Fruit fly (Drosophila melanogaster) whole organism, wandering third instar larva: ENCODE data around the gene vrs.

ENCODE experiments used
- Abd-B ChIP-seq: fragments of >200 bp; optimal IDR thresholded peaks from 2 replicates; lab custom pipeline; 2017; ENCODE audit warnings: missing biosample characterization, missing genetic modification characterization
- CG32264 ChIP-seq: fragments of 200-800 bp; sonication (Bioruptor generic); optimal IDR thresholded peaks from 2 replicates; lab custom pipeline; 2016; ENCODE audit warnings: missing biosample characterization, missing genetic modification characterization
- CG9705 ChIP-seq: fragments of 200-800 bp; sonication (Bioruptor generic); optimal IDR thresholded peaks from 2 replicates; lab custom pipeline; 2018; ENCODE audit warnings: missing biosample characterization, mild to moderate bottlenecking, missing genetic modification characterization
- CrebA ChIP-seq: fragments of 200-800 bp; sonication (Bioruptor generic); optimal IDR thresholded peaks from 2 replicates; lab custom pipeline; 2016; ENCODE audit warnings: missing biosample characterization, mild to moderate bottlenecking, missing genetic modification characterization, borderline replicate concordance
- GATAd ChIP-seq: sonication (Bioruptor generic); optimal IDR thresholded peaks from 2 replicates; lab custom pipeline; 2016; ENCODE audit warnings: missing biosample characterization, missing genetic modification characterization
- HLH106 ChIP-seq: fragments of 200-800 bp; optimal IDR thresholded peaks from 3 replicates; lab custom pipeline; 2019; ENCODE audit warnings: missing biosample characterization, mild to moderate bottlenecking, missing genetic modification characterization, moderate library complexity
- Hnf4 ChIP-seq: fragments of 200-800 bp; sonication (Bioruptor generic); optimal IDR thresholded peaks from 2 replicates; lab custom pipeline; 2016; ENCODE audit warnings: missing biosample characterization, mild to moderate bottlenecking, missing genetic modification characterization
- Hr78 ChIP-seq: fragments of >200 bp; optimal IDR thresholded peaks from 2 replicates; lab custom pipeline; 2017; ENCODE audit warnings: missing biosample characterization, missing genetic modification characterization
- Hr83 ChIP-seq: fragments of 200-300 bp; sonication (Bioruptor generic); optimal IDR thresholded peaks from 2 replicates; lab custom pipeline; 2016; ENCODE audit warnings: missing biosample characterization, mild to moderate bottlenecking, missing genetic modification characterization, moderate library complexity; ENCODE audit not compliant: poor library complexity, severe bottlenecking
- Jra ChIP-seq: sonication (Bioruptor generic); optimal IDR thresholded peaks from 2 replicates; lab custom pipeline; 2016; ENCODE audit warnings: missing biosample characterization, missing genetic modification characterization
- Mio ChIP-seq: sonication (Bioruptor generic); optimal IDR thresholded peaks from 2 replicates; lab custom pipeline; 2016; ENCODE audit warnings: missing biosample characterization, missing genetic modification characterization
- N ChIP-seq: fragments of >200 bp; optimal IDR thresholded peaks from 2 replicates; lab custom pipeline; 2018; ENCODE audit warnings: missing biosample characterization, missing external identifiers, missing genetic modification characterization
- OdsH ChIP-seq: fragments of 200-800 bp; sonication (Bioruptor generic); optimal IDR thresholded peaks from 2 replicates; lab custom pipeline; 2016; ENCODE audit warnings: missing biosample characterization, mild to moderate bottlenecking, missing genetic modification characterization
- Rel ChIP-seq, 2 experiments: fragments of 200-800 bp; sonication (Bioruptor generic) in 1 of 2; optimal IDR thresholded peaks; 2 replicates in 1 of 2; 3 replicates in 1 of 2; lab custom pipeline; 2016 to 2019; ENCODE audit warnings: mild to moderate bottlenecking in 2 of 2, missing biosample characterization in 2 of 2, missing genetic modification characterization in 2 of 2, moderate library complexity in 1 of 2
- Sp1 ChIP-seq: fragments of 200-800 bp; sonication (Bioruptor generic); optimal IDR thresholded peaks from 3 replicates; lab custom pipeline; 2019; ENCODE audit warnings: missing biosample characterization, mild to moderate bottlenecking, missing genetic modification characterization, moderate library complexity
- Vsx2 ChIP-seq: fragments of 200-300, 225-300 bp; sonication (Bioruptor generic); optimal IDR thresholded peaks from 2 replicates; lab custom pipeline; 2018; ENCODE audit warnings: missing biosample characterization, missing genetic modification characterization; ENCODE audit not compliant: partially characterized antibody
- brk ChIP-seq: fragments of 200-800 bp; sonication (Bioruptor generic); optimal IDR thresholded peaks from 2 replicates; lab custom pipeline; 2016; ENCODE audit warnings: missing biosample characterization, mild to moderate bottlenecking, missing genetic modification characterization
- dl ChIP-seq, 2 experiments: fragments of 175-275, 200-275 bp in 1 of 2; fragments of 200-275 bp in 1 of 2; sonication (Bioruptor generic); optimal IDR thresholded peaks; lab custom pipeline; 2018; ENCODE audit warnings: mild to moderate bottlenecking in 2 of 2, missing biosample characterization in 2 of 2, missing genetic modification characterization in 2 of 2, moderate library complexity in 2 of 2; ENCODE audit not compliant: partially characterized antibody in 2 of 2, insufficient read depth in 1 of 2
- dmrt93B ChIP-seq: fragments of 200-800 bp; sonication (Bioruptor generic); optimal IDR thresholded peaks from 2 replicates; lab custom pipeline; 2018; ENCODE audit warnings: missing biosample characterization, mild to moderate bottlenecking, missing genetic modification characterization
- dsf ChIP-seq: sonication (Bioruptor generic); optimal IDR thresholded peaks from 2 replicates; lab custom pipeline; 2016; ENCODE audit warnings: missing biosample characterization, missing genetic modification characterization, borderline replicate concordance
- ey ChIP-seq: fragments of 200-800 bp; sonication (Bioruptor generic); optimal IDR thresholded peaks from 2 replicates; lab custom pipeline; 2016; ENCODE audit warnings: missing biosample characterization, missing genetic modification characterization
- foxo ChIP-seq, 2 experiments: fragments of 200-800 bp; sonication (Bioruptor generic); optimal IDR thresholded peaks; 2 replicates in 1 of 2; 3 replicates in 1 of 2; lab custom pipeline; 2016 to 2017; ENCODE audit warnings: missing biosample characterization in 2 of 2, missing genetic modification characterization in 2 of 2
- fru ChIP-seq: fragments of 200-800 bp; sonication (Bioruptor generic); optimal IDR thresholded peaks from 3 replicates; lab custom pipeline; 2016; ENCODE audit warnings: missing biosample characterization, mild to moderate bottlenecking, missing genetic modification characterization
- h ChIP-seq: fragments of 200-800 bp; sonication (Bioruptor generic); optimal IDR thresholded peaks from 3 replicates; lab custom pipeline; 2016; ENCODE audit warnings: missing biosample characterization, mild to moderate bottlenecking, missing genetic modification characterization
- lola ChIP-seq: fragments of >200 bp; optimal IDR thresholded peaks from 2 replicates; lab custom pipeline; 2017; ENCODE audit warnings: missing biosample characterization, missing genetic modification characterization
- pan ChIP-seq: fragments of >200 bp; optimal IDR thresholded peaks from 2 replicates; lab custom pipeline; 2017
- psq ChIP-seq: fragments of 200-800 bp; sonication (Bioruptor generic); optimal IDR thresholded peaks from 3 replicates; lab custom pipeline; 2017; ENCODE audit warnings: missing biosample characterization, mild to moderate bottlenecking, missing genetic modification characterization, moderate library complexity
- rgr ChIP-seq: fragments of 200-800 bp; sonication (Bioruptor generic); optimal IDR thresholded peaks from 3 replicates; lab custom pipeline; 2016; ENCODE audit warnings: missing biosample characterization, mild to moderate bottlenecking, missing genetic modification characterization
- sage ChIP-seq: fragments of 200-800 bp; sonication (Bioruptor generic); optimal IDR thresholded peaks from 2 replicates; lab custom pipeline; 2016; ENCODE audit warnings: missing biosample characterization, mild to moderate bottlenecking, missing genetic modification characterization
- sv ChIP-seq: fragments of 200-800 bp; sonication (Bioruptor generic); optimal IDR thresholded peaks from 3 replicates; lab custom pipeline; 2016; ENCODE audit warnings: missing biosample characterization, missing genetic modification characterization
- tai ChIP-seq: sonication (Bioruptor generic); optimal IDR thresholded peaks from 2 replicates; lab custom pipeline; 2016; ENCODE audit warnings: missing biosample characterization, missing genetic modification characterization
- usp ChIP-seq: fragments of >200 bp; optimal IDR thresholded peaks from 2 replicates; lab custom pipeline; 2017; ENCODE audit warnings: missing biosample characterization, missing genetic modification characterization

Gene vrs

DNA sequence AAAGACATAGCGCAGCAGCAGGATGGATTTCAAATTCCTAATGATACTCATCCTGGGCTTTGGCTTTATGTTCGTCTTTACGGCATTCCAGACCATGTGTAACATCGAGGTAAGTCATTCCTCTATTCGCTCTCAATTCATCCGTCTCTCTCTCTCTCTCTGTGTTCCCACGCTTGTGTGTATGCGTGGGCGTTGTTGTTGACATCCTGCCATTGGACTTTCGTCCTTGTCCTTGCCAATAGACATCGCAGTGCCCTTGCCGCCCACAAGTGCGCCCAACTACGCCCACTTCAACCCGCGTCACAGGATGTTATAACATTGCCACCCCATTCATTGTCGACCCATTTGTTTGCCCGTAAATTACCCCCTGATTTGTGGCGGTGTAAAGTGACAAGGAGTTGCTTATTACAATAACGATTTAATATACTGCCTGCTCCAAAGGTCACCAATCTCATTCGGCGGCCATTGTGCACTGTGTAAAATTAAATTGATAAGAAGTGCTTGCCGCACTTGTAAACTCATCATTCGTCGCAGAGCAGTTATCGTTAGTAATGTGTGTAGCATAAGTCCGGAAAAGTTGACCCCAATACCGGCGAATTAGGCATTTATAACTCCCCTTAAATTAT lies 2.3 kb downstream of the vrs start:
- TF ChIP-seq rgr (GFP tag; lab: Kevin White, UChicago): no peak

DNA sequence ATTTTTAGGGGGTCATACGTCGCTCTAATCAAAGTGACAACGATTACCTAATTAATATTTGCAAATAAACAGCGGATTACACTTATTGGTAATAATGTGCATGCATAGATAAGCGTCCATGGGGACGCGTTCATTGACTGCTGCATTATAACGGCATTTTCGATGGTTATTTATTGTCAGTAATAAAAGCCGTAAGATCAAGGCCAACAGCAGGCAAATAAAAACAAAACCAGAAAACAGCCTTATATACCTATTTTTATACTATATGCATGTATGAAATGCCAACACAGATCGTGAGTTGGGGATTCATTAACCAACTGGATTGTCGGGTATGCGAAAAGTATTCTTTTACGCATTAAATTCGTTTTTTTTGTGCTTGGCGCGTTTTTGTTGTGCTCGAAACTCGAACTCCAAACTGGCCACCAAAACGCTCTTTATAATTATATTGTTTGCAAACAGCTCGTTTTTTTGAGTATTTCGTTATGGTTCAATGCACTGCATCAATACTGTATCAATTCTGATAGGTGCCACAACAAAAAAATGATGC lies 3.3 kb downstream of the vrs start:
- TF ChIP-seq Rel (GFP tag; optimal IDR thresholded peaks at IDR 0.05; lab: Kevin White, UChicago) (no peak), Rel (tag; optimal IDR thresholded peaks at IDR 0.05; lab: Kevin White, UChicago) (peak; percentile 46), tai (GFP tag; lab: Kevin White, UChicago) (no peak)

DNA sequence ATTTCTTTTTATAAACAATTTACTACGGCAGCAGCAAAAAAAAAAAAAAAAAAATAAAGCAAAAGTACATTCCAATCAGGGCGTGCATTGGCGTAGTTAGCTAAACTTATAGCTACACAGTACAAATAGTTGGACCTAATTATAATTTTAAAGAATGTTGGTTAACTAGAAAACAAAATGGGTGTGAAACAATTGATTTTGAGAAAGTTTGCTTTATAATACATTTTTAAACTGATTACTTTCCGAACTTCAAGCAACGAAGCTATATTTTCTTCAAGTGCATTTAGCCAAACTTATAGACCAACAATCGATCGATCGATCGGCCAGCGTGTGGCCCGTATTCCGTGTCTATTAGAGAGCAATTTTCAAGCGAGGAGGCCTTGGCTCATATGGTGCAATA lies 3.9 kb downstream of the vrs start:
- no peak for TF ChIP-seq Hr78 (GFP tag; lab: Kevin White, UChicago)
- TF ChIP-seq h (GFP tag; lab: Kevin White, UChicago): no peak
- no peak for TF ChIP-seq GATAd (GFP tag; lab: Kevin White, UChicago)
- no peak for TF ChIP-seq psq
- no peak for TF ChIP-seq tai (GFP tag; lab: Kevin White, UChicago)
- no peak for TF ChIP-seq Mio (GFP tag; lab: Kevin White, UChicago)
- TF ChIP-seq Hr83 (GFP tag; lab: Kevin White, UChicago): no peak
- TF ChIP-seq sage: no peak
- TF ChIP-seq Sp1 (GFP tag; lab: Kevin White, UChicago): no peak
- no peak for TF ChIP-seq dmrt93B (GFP tag; lab: Kevin White, UChicago)
- TF ChIP-seq dsf: no peak
- no peak for TF ChIP-seq HLH106 (tag; lab: Kevin White, UChicago)
- TF ChIP-seq Abd-B (GFP tag; lab: Kevin White, UChicago): no peak
- TF ChIP-seq, all 38 proteins: peak for 0

DNA sequence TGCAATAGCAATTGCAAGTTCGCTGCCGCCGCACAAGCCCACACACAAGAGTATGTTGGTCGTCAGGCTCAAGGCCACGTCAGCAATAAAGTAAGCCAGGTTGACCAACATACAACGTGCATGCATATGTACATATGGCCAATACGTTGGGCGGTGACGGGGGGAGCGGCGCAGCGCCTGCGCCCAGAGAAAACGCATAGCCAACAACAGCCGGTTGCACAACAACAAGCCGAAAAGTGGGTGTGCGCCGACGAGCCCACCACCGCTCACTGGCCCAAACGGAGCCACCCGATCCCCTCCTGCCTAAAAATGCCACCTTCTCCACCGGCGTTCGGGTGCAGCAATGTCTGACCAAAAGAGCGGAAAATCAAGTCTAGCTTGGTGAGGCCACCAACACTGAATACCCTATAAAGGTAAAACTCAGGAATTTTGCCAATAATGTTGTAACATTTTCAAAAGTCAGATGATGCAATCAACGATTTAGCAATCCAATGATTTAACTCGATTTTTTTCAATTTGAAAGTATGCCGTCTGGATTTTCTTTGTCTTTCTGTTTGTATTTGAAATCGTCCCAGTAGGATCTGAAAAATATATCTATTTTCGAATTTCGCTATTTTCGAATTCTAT lies 4.5 kb downstream of the vrs start, which contains the start of gene CG5509:
Gene CG5509 (plus strand): TSS at position 577 of the 627 bp plus-strand sequence.
- TF ChIP-seq foxo (GFP tag; optimal IDR thresholded peaks at IDR 0.05; lab: Kevin White, UChicago) (no peak), pan (no peak), CG9705 (no peak), Hr83 (GFP tag; lab: Kevin White, UChicago) (no peak), Sp1 (GFP tag; lab: Kevin White, UChicago) (no peak), Hr78 (GFP tag; lab: Kevin White, UChicago) (no peak), fru (no peak), CG32264 (GFP tag; lab: Kevin White, UChicago) (no peak), ey (GFP tag; lab: Kevin White, UChicago) (no peak), Vsx2 (GFP tag; lab: Kevin White, UChicago) (no peak), dl (GFP tag; optimal IDR thresholded peaks at IDR 0.05; lab: Kevin White, UChicago; ENCODE audit: insufficient read depth in 1 of 2, partially characterized antibody in 2 of 2) (no peak), HLH106 (tag; lab: Kevin White, UChicago) (no peak), h (GFP tag; lab: Kevin White, UChicago) (no peak), Jra (GFP tag; lab: Kevin White, UChicago) (no peak), lola (GFP tag; lab: Kevin White, UChicago) (no peak), N (no peak), CrebA (GFP tag; lab: Kevin White, UChicago) (no peak), Hnf4 (GFP tag; lab: Kevin White, UChicago) (no peak), rgr (GFP tag; lab: Kevin White, UChicago) (no peak)
- TF ChIP-seq, all 38 proteins: peak for 0

DNA sequence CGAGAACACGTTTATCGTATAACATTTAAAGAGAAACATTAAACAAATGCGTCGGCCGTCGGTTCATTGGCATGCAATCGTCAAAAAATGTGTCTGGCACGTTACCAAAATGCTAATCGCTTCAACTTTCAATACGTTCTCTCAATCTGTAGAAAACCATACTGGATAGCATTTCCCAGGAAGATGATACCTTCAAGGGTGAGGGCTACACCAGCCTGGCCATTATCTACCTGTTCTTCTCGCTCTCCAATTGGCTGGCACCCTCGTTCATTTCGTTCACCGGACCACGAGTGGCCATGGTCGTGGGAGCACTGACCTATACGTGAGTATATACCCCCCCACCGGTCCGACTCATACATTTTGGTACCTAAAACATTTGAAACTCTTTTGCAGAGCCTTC lies 7.0 kb downstream of the vrs start:
- TF ChIP-seq OdsH (GFP tag; lab: Kevin White, UChicago) (no peak), dmrt93B (GFP tag; lab: Kevin White, UChicago) (no peak), usp (no peak), brk (GFP tag; lab: Kevin White, UChicago) (no peak), Rel (GFP tag; optimal IDR thresholded peaks at IDR 0.05; lab: Kevin White, UChicago) (no peak), Rel (tag; optimal IDR thresholded peaks at IDR 0.05; lab: Kevin White, UChicago) (no peak), HLH106 (tag; lab: Kevin White, UChicago) (no peak), Vsx2 (GFP tag; lab: Kevin White, UChicago) (no peak), sv (GFP tag; lab: Kevin White, UChicago) (no peak), fru (no peak), rgr (GFP tag; lab: Kevin White, UChicago) (no peak), Hr83 (GFP tag; lab: Kevin White, UChicago) (no peak)
- TF ChIP-seq, all 38 proteins: peak for 0
